Fruit fly (Drosophila melanogaster): ENCODE measurements around the gene CG31122.

Gene CG31122

DNA sequence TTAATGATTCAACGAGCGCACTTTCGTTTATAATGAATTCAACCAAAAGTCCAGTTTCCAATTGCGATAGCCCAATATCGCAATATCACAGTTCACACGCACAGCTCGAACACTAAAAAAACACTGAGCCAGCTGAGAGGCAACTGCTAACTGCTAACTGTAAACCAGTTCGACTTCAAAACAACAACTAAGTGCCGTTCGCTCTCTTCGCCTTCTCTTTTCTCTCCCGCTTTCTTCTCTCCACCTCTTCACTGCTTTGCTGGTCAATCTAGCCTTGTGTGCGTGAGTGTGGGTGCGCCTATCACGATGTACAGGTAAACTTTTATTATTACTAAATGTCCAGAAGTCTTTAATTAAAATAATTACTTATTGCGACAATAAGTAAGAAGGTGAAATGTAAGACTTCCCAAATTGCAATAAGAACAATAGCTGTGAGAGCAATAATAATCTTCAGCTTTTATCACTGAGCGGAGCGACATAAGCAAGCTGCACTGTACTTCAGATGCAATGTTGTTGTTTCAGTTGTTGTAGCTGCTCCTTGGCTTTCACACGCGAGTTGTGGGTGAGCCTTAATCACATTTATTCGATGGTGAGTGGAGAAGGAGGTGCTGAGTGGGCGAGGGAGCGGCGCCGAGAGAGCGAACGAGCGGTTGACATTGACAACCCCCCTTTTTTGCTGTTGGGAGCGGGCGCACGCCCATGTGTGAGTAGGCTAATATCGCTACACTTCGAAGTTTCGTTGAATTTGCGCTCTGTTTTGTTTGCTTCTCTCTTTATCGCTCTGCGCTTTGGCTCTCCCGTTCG, 15.7 kb downstream of the CG31122 start, which contains the start of gene Vti1b (continued):
- peak; percentile 99 for TF ChIP-seq CG31627 (GFP tag; optimal IDR thresholded peaks at IDR 0.05)
- peak; percentile 96 for TF ChIP-seq CG11762 (GFP tag; optimal IDR thresholded peaks at IDR 0.05; ENCODE audit: insufficient read depth)
- peak; percentile 99 for TF ChIP-seq OdsH (GFP tag; optimal IDR thresholded peaks at IDR 0.05)
- peak; percentile 99 for TF ChIP-seq Hr4 (GFP tag; optimal IDR thresholded peaks at IDR 0.05)
- TF ChIP-seq Sox14 (GFP tag; optimal IDR thresholded peaks at IDR 0.05): peak; percentile 99
- TF ChIP-seq CG6276 (GFP tag; optimal IDR thresholded peaks at IDR 0.05): peak; percentile 98
- TF ChIP-seq CG7368 (GFP tag; optimal IDR thresholded peaks at IDR 0.05): peak; percentile 97
- TF ChIP-seq Lpt (GFP tag; optimal IDR thresholded peaks at IDR 0.05): peak; percentile 98
- peak; percentile 95 for TF ChIP-seq dac (GFP tag; optimal IDR thresholded peaks at IDR 0.05)
- peak; percentile 98 for TF ChIP-seq CG4318 (GFP tag; optimal IDR thresholded peaks at IDR 0.05)
- peak; percentile 98 for TF ChIP-seq Smox (GFP tag; optimal IDR thresholded peaks at IDR 0.05)
- peak; percentile 95 for TF ChIP-seq Gug (GFP tag; IDR thresholded peaks at IDR 0.05)
- peak; percentile 88 for TF ChIP-seq Blimp-1 (GFP tag; optimal IDR thresholded peaks at IDR 0.05)
- peak; percentile 94 for TF ChIP-seq CG3032 (tag; optimal IDR thresholded peaks at IDR 0.05)
- peak; percentile 97 for TF ChIP-seq CG8319 (GFP tag; optimal IDR thresholded peaks at IDR 0.05)
- TF ChIP-seq CG6808 (GFP tag; optimal IDR thresholded peaks at IDR 0.05): peak; percentile 94
- TF ChIP-seq CG1621 (tag; optimal IDR thresholded peaks at IDR 0.05): peak; percentile 94
- TF ChIP-seq Ets96B (tag; optimal IDR thresholded peaks at IDR 0.05): peak; percentile 98
- TF ChIP-seq Eip75B (GFP tag; optimal IDR thresholded peaks at IDR 0.05): peak; percentile 99
- TF ChIP-seq fkh (GFP tag; optimal IDR thresholded peaks at IDR 0.05): peak; percentile 71
- peak; percentile 93 for TF ChIP-seq fd85E (GFP tag; optimal IDR thresholded peaks at IDR 0.05)
- TF ChIP-seq esn (GFP tag; optimal IDR thresholded peaks at IDR 0.05): peak; percentile 98
- TF ChIP-seq Sox102F (GFP tag; optimal IDR thresholded peaks at IDR 0.05): peak; percentile 99
- TF ChIP-seq acj6 (GFP tag; optimal IDR thresholded peaks at IDR 0.05): peak; percentile 99
- peak; percentile 97 for TF ChIP-seq CG10631 (GFP tag; optimal IDR thresholded peaks at IDR 0.05)
- peak; percentile 91 for TF ChIP-seq CG9139 (GFP tag; optimal IDR thresholded peaks at IDR 0.05)
- peak; percentile 95 for TF ChIP-seq Hr38 (GFP tag; optimal IDR thresholded peaks at IDR 0.05)
- peak; percentile 98 for TF ChIP-seq Hr39 (GFP tag; optimal IDR thresholded peaks at IDR 0.05)
- peak; percentile 97 for TF ChIP-seq lz (GFP tag; optimal IDR thresholded peaks at IDR 0.05)
- peak; percentile 96 for TF ChIP-seq Ets21C (GFP tag; optimal IDR thresholded peaks at IDR 0.05)
- TF ChIP-seq dsx (GFP tag; optimal IDR thresholded peaks at IDR 0.05; ENCODE audit: poor library complexity, severe bottlenecking): peak; percentile 96
- TF ChIP-seq CG10669 (GFP tag; optimal IDR thresholded peaks at IDR 0.05): peak; percentile 98
- peak; percentile 99 for TF ChIP-seq pdm3 (GFP tag; optimal IDR thresholded peaks at IDR 0.05)
- TF ChIP-seq net (GFP tag; optimal IDR thresholded peaks at IDR 0.05): peak; percentile 98

dm6 chr3R:18395694-18396093, 17.0 kb downstream of the CG31122 start:
- no peak for TF ChIP-seq CG6792 (GFP tag; optimal IDR thresholded peaks at IDR 0.05)
- TF ChIP-seq dsx (GFP tag; optimal IDR thresholded peaks at IDR 0.05; ENCODE audit: poor library complexity, severe bottlenecking): peak; percentile 50

DNA sequence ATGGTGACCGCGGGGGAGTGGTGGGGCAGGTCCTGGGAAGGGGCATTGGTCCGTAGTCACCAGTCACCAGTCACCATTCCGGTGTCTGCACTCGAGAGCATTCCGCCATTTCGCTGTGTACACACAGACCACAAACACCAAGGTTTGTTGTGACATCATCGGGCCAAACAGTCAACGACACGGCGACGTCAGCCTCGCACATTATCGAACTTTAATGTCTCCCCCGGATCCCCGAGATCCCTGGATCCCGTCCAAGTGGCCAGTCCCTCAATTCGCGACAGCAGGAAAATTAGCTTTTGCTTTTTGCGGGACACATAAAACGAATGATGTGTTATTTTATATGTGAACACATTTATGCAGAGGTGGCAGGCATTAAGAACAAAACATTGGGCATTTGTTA, 17.8 kb downstream of the CG31122 start:
- TF ChIP-seq vri (GFP tag; optimal IDR thresholded peaks at IDR 0.05): peak; percentile 92
- TF ChIP-seq acj6 (GFP tag; optimal IDR thresholded peaks at IDR 0.05): no peak

Measured in whole organism, prepupa.